Worm (Caenorhabditis elegans) whole organism, L4 larva: ENCODE results near the gene T03F6.4.

ENCODE experiments used
- F49E8.2 ChIP-seq: sonication (generic microtip); optimal IDR thresholded peaks from 2 replicates; lab custom pipeline; 2016; ENCODE audit warnings: missing compliant biosample characterization, mild to moderate bottlenecking, missing genetic modification characterization, borderline replicate concordance
- T20F7.1 ChIP-seq: fragments of 200-800 bp; sonication (Bioruptor generic); optimal IDR thresholded peaks from 2 replicates; lab custom pipeline; 2018; ENCODE audit warnings: mild to moderate bottlenecking, missing genetic modification characterization, missing compliant biosample characterization
- aha-1 ChIP-seq: fragments of 150-350 bp; peaks from one replicate; lab custom pipeline; 2014; ENCODE audit warnings: missing biosample characterization, missing genetic modification characterization
- aly-2 ChIP-seq: sonication (generic microtip); optimal IDR thresholded peaks from 2 replicates; lab custom pipeline; 2018; ENCODE audit warnings: missing biosample characterization, missing genetic modification characterization
- ama-1 ChIP-seq: fragments of 150-350 bp; optimal IDR thresholded peaks from 2 replicates; lab custom pipeline; 2014; ENCODE audit warnings: inconsistent platforms, mixed read lengths
- arid-1 ChIP-seq: fragments of 200-800 bp; sonication (Bioruptor generic); conservative IDR thresholded peaks from 2 replicates; pipeline ENCODE4 v1.3.6; 2022; ENCODE audit warnings: missing genetic modification reagents, missing genetic modification characterization, missing compliant biosample characterization
- attf-4 ChIP-seq: sonication (generic microtip); optimal IDR thresholded peaks from 3 replicates; lab custom pipeline; 2017; ENCODE audit warnings: missing biosample characterization, missing genetic modification characterization
- ceh-32 ChIP-seq: sonication (generic microtip); optimal IDR thresholded peaks from 2 replicates; lab custom pipeline; 2016; ENCODE audit warnings: mild to moderate bottlenecking, missing genetic modification characterization, missing compliant biosample characterization; ENCODE audit not compliant: poor library complexity
- ceh-82 ChIP-seq: sonication (generic microtip); optimal IDR thresholded peaks from 2 replicates; lab custom pipeline; 2017; ENCODE audit warnings: missing biosample characterization, missing genetic modification characterization
- ces-1 ChIP-seq: fragments of 150-350 bp; sonication (generic microtip); optimal IDR thresholded peaks from 4 replicates; lab custom pipeline; 2014; ENCODE audit warnings: missing biosample characterization, missing genetic modification reagents, missing genetic modification characterization
- cey-2 ChIP-seq: sonication (generic microtip); optimal IDR thresholded peaks from 3 replicates; lab custom pipeline; 2017; ENCODE audit warnings: missing genetic modification characterization, mild to moderate bottlenecking, missing compliant biosample characterization, antibody characterized with exemption, borderline replicate concordance; ENCODE audit not compliant: insufficient read depth
- ctbp-1 ChIP-seq: fragments of 200-800 bp; sonication (Bioruptor generic); IDR thresholded peaks from 2 replicates; pipeline ENCODE4 v1.3.6; 2022; ENCODE audit warnings: missing genetic modification reagents, missing genetic modification characterization, missing compliant biosample characterization
- dmd-6 ChIP-seq: fragments of 200-800 bp; sonication (Bioruptor generic); IDR thresholded peaks from 2 replicates; pipeline ENCODE4 v1.3.6; 2022; ENCODE audit warnings: missing genetic modification reagents, missing genetic modification characterization, missing compliant biosample characterization
- dmd-9 ChIP-seq: fragments of 200-800 bp; sonication (Bioruptor generic); IDR thresholded peaks from 2 replicates; pipeline ENCODE4 v1.3.6; 2022; ENCODE audit warnings: missing genetic modification reagents, missing genetic modification characterization, missing compliant biosample characterization
- duxl-1 ChIP-seq: sonication (generic microtip); optimal IDR thresholded peaks from 2 replicates; lab custom pipeline; 2016; ENCODE audit warnings: mild to moderate bottlenecking, missing genetic modification characterization, moderate library complexity, missing compliant biosample characterization; ENCODE audit not compliant: poor library complexity
- egl-43 ChIP-seq: fragments of 200-800 bp; sonication (Bioruptor generic); IDR thresholded peaks from 2 replicates; pipeline ENCODE4 v1.3.6; 2022; ENCODE audit warnings: missing genetic modification reagents, missing genetic modification characterization, missing compliant biosample characterization
- gei-8 ChIP-seq: fragments of 200-800 bp; sonication (Bioruptor generic); optimal IDR thresholded peaks from 2 replicates; lab custom pipeline; 2018; ENCODE audit warnings: mild to moderate bottlenecking, missing genetic modification characterization, missing compliant biosample characterization
- lin-1 ChIP-seq: fragments of 200-800 bp; sonication (Bioruptor generic); IDR thresholded peaks from 2 replicates; pipeline ENCODE4 v1.3.6; 2022; ENCODE audit warnings: missing genetic modification reagents, missing genetic modification characterization, missing compliant biosample characterization
- lin-13 ChIP-seq: fragments of 150-350 bp; optimal IDR thresholded peaks from 2 replicates; lab custom pipeline; 2014; ENCODE audit warnings: missing biosample characterization, missing genetic modification reagents, missing genetic modification characterization
- lin-38 ChIP-seq: fragments of 200-800 bp; sonication (Bioruptor generic); IDR thresholded peaks from 2 replicates; pipeline ENCODE4 v1.3.6; 2022; ENCODE audit warnings: missing genetic modification reagents, missing genetic modification characterization, missing compliant biosample characterization
- lin-39 ChIP-seq: fragments of 150-350 bp; optimal IDR thresholded peaks from 2 replicates; lab custom pipeline; 2014; ENCODE audit warnings: missing biosample characterization, missing genetic modification reagents, missing genetic modification characterization
- lsy-2 ChIP-seq, 2 experiments: fragments of 150-350 bp in 1 of 2; sonication (generic microtip) in 1 of 2; optimal IDR thresholded peaks; 2 replicates each; lab custom pipeline; 2014 to 2017; ENCODE audit warnings: missing biosample characterization in 2 of 2, missing genetic modification characterization in 2 of 2
- mdt-29 ChIP-seq: fragments of 200-800 bp; sonication (Bioruptor generic); IDR thresholded peaks from 2 replicates; pipeline ENCODE4 v1.3.6; 2022; ENCODE audit warnings: missing genetic modification reagents, missing genetic modification characterization, missing compliant biosample characterization
- nhr-102 ChIP-seq: sonication (generic microtip); optimal IDR thresholded peaks from 2 replicates; lab custom pipeline; 2016; ENCODE audit warnings: mild to moderate bottlenecking, missing genetic modification characterization, moderate library complexity, missing compliant biosample characterization
- nhr-11 ChIP-seq: fragments of 150-350 bp; optimal IDR thresholded peaks from 2 replicates; lab custom pipeline; 2014; ENCODE audit warnings: missing biosample characterization, missing genetic modification characterization
- nhr-111 ChIP-seq: fragments of 200-800 bp; sonication (Bioruptor generic); optimal IDR thresholded peaks from 2 replicates; lab custom pipeline; 2018; ENCODE audit warnings: mild to moderate bottlenecking, missing genetic modification characterization, missing compliant biosample characterization
- nhr-25 ChIP-seq: sonication (generic microtip); optimal IDR thresholded peaks from 2 replicates; lab custom pipeline; 2017; ENCODE audit warnings: missing genetic modification characterization, mild to moderate bottlenecking, missing compliant biosample characterization, antibody characterized with exemption, moderate library complexity, borderline replicate concordance; ENCODE audit not compliant: insufficient read depth
- nhr-48 ChIP-seq: sonication (generic microtip); optimal IDR thresholded peaks from 2 replicates; lab custom pipeline; 2016; ENCODE audit warnings: mild to moderate bottlenecking, missing genetic modification characterization, missing compliant biosample characterization
- pha-4 ChIP-seq, 2 experiments: fragments of 150-350 bp in 1 of 2; fragments of 200-800 bp in 1 of 2; sonication (Bioruptor generic) in 1 of 2; IDR thresholded peaks in 1 of 2; optimal IDR thresholded peaks in 1 of 2; 2 replicates each; pipeline versions ENCODE4 v1.3.6 to Lab custom; 2014 to 2022; ENCODE audit warnings: missing genetic modification characterization in 2 of 2, missing genetic modification reagents in 2 of 2, missing biosample characterization in 1 of 2, missing compliant biosample characterization in 1 of 2
- rbr-2 ChIP-seq: sonication (generic microtip); optimal IDR thresholded peaks from 2 replicates; lab custom pipeline; 2016; ENCODE audit warnings: missing genotype, missing genetic modification characterization, missing compliant biosample characterization
- skn-1 ChIP-seq: fragments of 150-350 bp; optimal IDR thresholded peaks from 2 replicates; lab custom pipeline; 2014; ENCODE audit warnings: missing biosample characterization, missing genetic modification characterization
- spr-1 ChIP-seq: sonication (generic microtip); optimal IDR thresholded peaks from 2 replicates; lab custom pipeline; 2016; ENCODE audit warnings: mild to moderate bottlenecking, missing genetic modification characterization, missing compliant biosample characterization
- unc-130 ChIP-seq: sonication (generic microtip); optimal IDR thresholded peaks from 2 replicates; lab custom pipeline; 2016; ENCODE audit warnings: missing genetic modification reagents, missing genetic modification characterization, missing compliant biosample characterization
- unc-62 ChIP-seq, 3 experiments: fragments of 150-350 bp in 1 of 3; sonication (generic microtip); optimal IDR thresholded peaks in 2 of 3; peaks in 1 of 3; 1 replicate in 1 of 3; 2 replicates in 2 of 3; lab custom pipeline; 2014 to 2017; ENCODE audit warnings: missing biosample characterization in 3 of 3, missing genetic modification characterization in 3 of 3, missing genetic modification reagents in 3 of 3, missing genotype in 1 of 3
- zfp-2 ChIP-seq: sonication (generic microtip); optimal IDR thresholded peaks from 2 replicates; lab custom pipeline; 2016; ENCODE audit warnings: mild to moderate bottlenecking, missing genetic modification characterization, missing compliant biosample characterization
- zip-2 ChIP-seq: fragments of 150-350 bp; optimal IDR thresholded peaks from 2 replicates; lab custom pipeline; 2014; ENCODE audit warnings: missing biosample characterization, missing genetic modification characterization

Gene T03F6.4

ce11 chrIII:13347782-13348327 is 38.1 kb upstream of the T03F6.4 start (continued):
- TF ChIP-seq F49E8.2 (tag; lab: Kevin White, UChicago) (no peak), spr-1 (no peak), dmd-9 (no peak), nhr-102 (tag; lab: Kevin White, UChicago) (no peak), T20F7.1 (GFP tag; lab: Kevin White, UChicago) (no peak), nhr-111 (no peak), ama-1 (no peak)

ce11 chrIII:13348891-13349290 is 37.1 kb upstream of the T03F6.4 start:
- no peak for TF ChIP-seq gei-8 (GFP tag; lab: Kevin White, UChicago)
- no peak for TF ChIP-seq dmd-6 (GFP tag; lab: Robert Waterston, UW)
- TF ChIP-seq ces-1 (GFP tag; lab: Kevin White, UChicago): no peak
- TF ChIP-seq ceh-82: no peak
- TF ChIP-seq unc-62 (GFP tag; optimal IDR thresholded peaks at IDR 0.05 in 1 of 2; lab: Kevin White, UChicago): peak in 1 of 2 experiments; percentile 28
- TF ChIP-seq unc-62 (tag; optimal IDR thresholded peaks at IDR 0.05; lab: Kevin White, UChicago): no peak
- no peak for TF ChIP-seq nhr-25 (tag; lab: Kevin White, UChicago)
- no peak for TF ChIP-seq lin-13 (GFP tag; lab: Kevin White, UChicago)
- peak; percentile 36 for TF ChIP-seq rbr-2 (tag; lab: Kevin White, UChicago)
- no peak for TF ChIP-seq zfp-2 (tag; lab: Kevin White, UChicago)

- TF ChIP-seq arid-1 (GFP tag; lab: Robert Waterston, UW): no peak
- peak; percentile 25; the same call in 1 of the 2 replicates for TF ChIP-seq ctbp-1 (GFP tag; lab: Robert Waterston, UW)
- TF ChIP-seq ama-1: no peak
- no peak for TF ChIP-seq zip-2 (tag; lab: Kevin White, UChicago)
- TF ChIP-seq pha-4 (GFP tag; IDR thresholded peaks at IDR 0.05; lab: Robert Waterston, UW): no peak
- no peak for TF ChIP-seq pha-4 (tag; optimal IDR thresholded peaks at IDR 0.05; lab: Kevin White, UChicago)
- peak in 1 of 2 experiments; percentile 37 for TF ChIP-seq lsy-2 (tag; optimal IDR thresholded peaks at IDR 0.05; lab: Kevin White, UChicago)
- no peak for TF ChIP-seq lin-38 (GFP tag; lab: Robert Waterston, UW)
- no peak for TF ChIP-seq duxl-1 (tag; lab: Kevin White, UChicago)
- no peak for TF ChIP-seq ceh-32
- TF ChIP-seq lin-1 (GFP tag; lab: Robert Waterston, UW): no peak
- TF ChIP-seq aha-1: no peak
- no peak for TF ChIP-seq aly-2 (tag; lab: Kevin White, UChicago)
- TF ChIP-seq dmd-6 (GFP tag; lab: Robert Waterston, UW): no peak
- TF ChIP-seq nhr-11 (tag; lab: Kevin White, UChicago): no peak
- no peak for TF ChIP-seq mdt-29
- TF ChIP-seq ces-1 (GFP tag; lab: Kevin White, UChicago): peak; percentile 82
- no peak for TF ChIP-seq cey-2 (tag; lab: Kevin White, UChicago)
Observed at ce11 chrIII:13350964-13351363, 35.0 kb upstream of the T03F6.4 start.

ce11 chrIII:13359256-13359655 is 26.7 kb upstream of the T03F6.4 start, which contains the start of gene F53A2.9:
F53A2.9 (minus strand) TSS chrIII:13359356.
- TF ChIP-seq unc-130 (GFP tag; lab: Kevin White, UChicago) (no peak), pha-4 (GFP tag; IDR thresholded peaks at IDR 0.05; lab: Robert Waterston, UW) (no peak), pha-4 (tag; optimal IDR thresholded peaks at IDR 0.05; lab: Kevin White, UChicago) (no peak), arid-1 (GFP tag; lab: Robert Waterston, UW) (no peak), attf-4 (tag; lab: Kevin White, UChicago) (no peak), egl-43 (GFP tag; lab: Robert Waterston, UW) (no peak), lin-39 (tag; lab: Kevin White, UChicago) (no peak), lsy-2 (tag; optimal IDR thresholded peaks at IDR 0.05; lab: Kevin White, UChicago) (no peak), skn-1 (no peak), nhr-48 (no peak)
